Fruit fly (Drosophila melanogaster) whole organism, embryonic: ENCODE measurements around the gene CG5835.
A peak's percentile ranks its signal among the peaks of the same experiment; 100 is the strongest.

Experiments used
- Atf3 ChIP-seq: fragments of 200-800 bp; sonication (Bioruptor generic); optimal IDR thresholded peaks from 3 replicates; lab custom pipeline; 2016; ENCODE audit warnings: missing biosample characterization, missing genetic modification characterization
- Atf6 ChIP-seq: fragments of 200-800 bp; sonication (Bioruptor generic); IDR thresholded peaks from 2 replicates; pipeline ENCODE4 v1.3.6; 2022; ENCODE audit warnings: missing biosample characterization, missing genetic modification characterization
- CG13775 ChIP-seq: fragments of 200-800 bp; sonication (Bioruptor generic); optimal IDR thresholded peaks from 3 replicates; lab custom pipeline; 2017; ENCODE audit warnings: missing biosample characterization, mild to moderate bottlenecking, missing genetic modification characterization
- CG13894 ChIP-seq: fragments of 200-800 bp; sonication (Bioruptor generic); optimal IDR thresholded peaks from 3 replicates; lab custom pipeline; 2018; ENCODE audit warnings: missing biosample characterization, mild to moderate bottlenecking, missing genetic modification characterization, moderate library complexity
- CG14050 ChIP-seq: fragments of 200-800 bp; sonication (Bioruptor generic); IDR thresholded peaks from 3 replicates; pipeline ENCODE4 v1.3.6; 2022; ENCODE audit warnings: missing biosample characterization, missing genetic modification characterization
- CG15073 ChIP-seq: fragments of 200-800 bp; sonication (Bioruptor generic); optimal IDR thresholded peaks from 2 replicates; lab custom pipeline; 2016; ENCODE audit warnings: missing biosample characterization, missing genetic modification characterization
- CG15269 ChIP-seq: fragments of 200-800 bp; sonication (Bioruptor generic); optimal IDR thresholded peaks from 2 replicates; lab custom pipeline; 2018; ENCODE audit warnings: missing biosample characterization, mild to moderate bottlenecking, missing genetic modification characterization, moderate library complexity
- CG1529 ChIP-seq: fragments of 200-800 bp; sonication (Bioruptor generic); optimal IDR thresholded peaks from 3 replicates; lab custom pipeline; 2018; ENCODE audit warnings: missing biosample characterization, missing genetic modification characterization
- CG15601 ChIP-seq: fragments of 200-800 bp; sonication (Bioruptor generic); optimal IDR thresholded peaks from 3 replicates; lab custom pipeline; 2019; ENCODE audit warnings: missing biosample characterization, mild to moderate bottlenecking, missing genetic modification characterization, moderate library complexity
- CG1603 ChIP-seq: fragments of 200-800 bp; sonication (Bioruptor generic); optimal IDR thresholded peaks from 2 replicates; lab custom pipeline; 2019; ENCODE audit warnings: missing biosample characterization, mild to moderate bottlenecking, missing genetic modification characterization, moderate library complexity
- CG31365 ChIP-seq: fragments of 200-800 bp; sonication (Bioruptor generic); optimal IDR thresholded peaks from 2 replicates; lab custom pipeline; 2018; ENCODE audit warnings: missing biosample characterization, mild to moderate bottlenecking, missing genetic modification characterization
- CG34422 ChIP-seq: fragments of 200-800 bp; sonication (Bioruptor generic); IDR thresholded peaks from 3 replicates; pipeline ENCODE4 v1.3.6; 2022; ENCODE audit warnings: missing biosample characterization, missing genetic modification characterization
- CG4328 ChIP-seq: fragments of 200-800 bp; sonication (Bioruptor generic); optimal IDR thresholded peaks from 3 replicates; lab custom pipeline; 2017; ENCODE audit warnings: missing biosample characterization, missing genetic modification reagents, missing genetic modification characterization
- CG4617 ChIP-seq: fragments of 200-800 bp; sonication (Bioruptor generic); optimal IDR thresholded peaks from 3 replicates; lab custom pipeline; 2016; ENCODE audit warnings: missing biosample characterization, missing genetic modification characterization, borderline replicate concordance
- CG6689 ChIP-seq: fragments of 200-800 bp; sonication (Bioruptor generic); IDR thresholded peaks from 2 replicates; pipeline ENCODE4 v1.3.6; 2022; ENCODE audit warnings: missing biosample characterization, missing genetic modification characterization
- CG6854 ChIP-seq: fragments of 200-800 bp; sonication (Bioruptor generic); optimal IDR thresholded peaks from 3 replicates; lab custom pipeline; 2017; ENCODE audit warnings: missing biosample characterization, mild to moderate bottlenecking, missing genetic modification characterization
- CG7963 ChIP-seq: fragments of 200-800 bp; sonication (Bioruptor generic); IDR thresholded peaks from 3 replicates; pipeline ENCODE4 v1.3.6; 2022; ENCODE audit warnings: missing biosample characterization, missing genetic modification characterization; ENCODE audit not compliant: partially characterized antibody
- CG8281 ChIP-seq: fragments of 200-800 bp; sonication (Bioruptor generic); optimal IDR thresholded peaks from 2 replicates; lab custom pipeline; 2018; ENCODE audit warnings: missing biosample characterization, mild to moderate bottlenecking, missing genetic modification characterization, moderate library complexity
- CG8290 ChIP-seq, 3 experiments: fragments of 200-800 bp; sonication (Bioruptor generic); optimal IDR thresholded peaks; 2 replicates each; lab custom pipeline; 2016 to 2019; ENCODE audit warnings: missing biosample characterization in 3 of 3, missing genetic modification characterization in 3 of 3, mild to moderate bottlenecking in 2 of 3, moderate library complexity in 1 of 3
- CG9797 ChIP-seq: fragments of 200-800 bp; sonication (Bioruptor generic); optimal IDR thresholded peaks from 3 replicates; lab custom pipeline; 2018; ENCODE audit warnings: missing biosample characterization, mild to moderate bottlenecking, missing genetic modification characterization
- Camta ChIP-seq: fragments of 200-800 bp; sonication (Bioruptor generic); optimal IDR thresholded peaks from 2 replicates; lab custom pipeline; 2016; ENCODE audit warnings: missing biosample characterization, missing genetic modification characterization
- Chrac-16 ChIP-seq: fragments of 200-800 bp; sonication (Bioruptor generic); optimal IDR thresholded peaks from 3 replicates; lab custom pipeline; 2016; ENCODE audit warnings: missing biosample characterization, missing genetic modification characterization
- Eip74EF ChIP-seq, 2 experiments: fragments of 200-800 bp in 1 of 2; fragments of >200 bp in 1 of 2; sonication (Bioruptor generic) in 1 of 2; optimal IDR thresholded peaks; 2 replicates each; lab custom pipeline; 2017 to 2019; ENCODE audit warnings: missing biosample characterization in 2 of 2, missing genetic modification characterization in 2 of 2, mild to moderate bottlenecking in 1 of 2, moderate library complexity in 1 of 2
- MBD-R2 ChIP-seq: fragments of 200-800 bp; sonication (Bioruptor generic); IDR thresholded peaks from 2 replicates; pipeline ENCODE4 v1.3.6; 2022; ENCODE audit warnings: missing biosample characterization, missing genetic modification characterization
- Ptx1 ChIP-seq: fragments of 200-800 bp; sonication (Bioruptor generic); IDR thresholded peaks from 2 replicates; pipeline ENCODE4 v1.3.6; 2022; ENCODE audit warnings: missing biosample characterization, missing genetic modification characterization
- amos ChIP-seq: fragments of 200-800 bp; sonication (Bioruptor generic); IDR thresholded peaks from 2 replicates; pipeline ENCODE4 v1.3.6; 2022; ENCODE audit warnings: missing biosample characterization, missing genetic modification characterization; ENCODE audit not compliant: partially characterized antibody
- ara ChIP-seq: fragments of 200-800 bp; sonication (Bioruptor generic); IDR thresholded peaks from 2 replicates; pipeline ENCODE4 v1.3.6; 2022; ENCODE audit warnings: missing biosample characterization, missing genetic modification characterization
- ase ChIP-seq: fragments of 200-800 bp; sonication (Bioruptor generic); IDR thresholded peaks from 3 replicates; pipeline ENCODE4 v1.3.6; 2022; ENCODE audit warnings: missing biosample characterization, missing genetic modification characterization
- bab2 ChIP-seq: fragments of 200-800 bp; sonication (Bioruptor generic); optimal IDR thresholded peaks from 2 replicates; lab custom pipeline; 2016; ENCODE audit warnings: missing biosample characterization, missing genetic modification characterization
- bigmax ChIP-seq: fragments of 200-800 bp; sonication (Bioruptor generic); optimal IDR thresholded peaks from 2 replicates; lab custom pipeline; 2018; ENCODE audit warnings: missing biosample characterization, mild to moderate bottlenecking, missing genetic modification characterization
- bowl ChIP-seq: fragments of 200-800 bp; sonication (Bioruptor generic); IDR thresholded peaks from 2 replicates; pipeline ENCODE4 v1.3.6; 2022; ENCODE audit warnings: missing biosample characterization, missing genetic modification characterization
- cad ChIP-seq: fragments of >200 bp; optimal IDR thresholded peaks from 2 replicates; lab custom pipeline; 2017; ENCODE audit warnings: missing biosample characterization, missing genetic modification characterization
- corto ChIP-seq: fragments of 200-800 bp; sonication (Bioruptor generic); optimal IDR thresholded peaks from 2 replicates; lab custom pipeline; 2016; ENCODE audit warnings: missing biosample characterization, mild to moderate bottlenecking, missing genetic modification characterization, moderate library complexity
- danr ChIP-seq: fragments of 200-800 bp; sonication (Bioruptor generic); IDR thresholded peaks from 2 replicates; pipeline ENCODE4 v1.3.6; 2022; ENCODE audit warnings: missing biosample characterization, missing genetic modification characterization
- eve ChIP-seq, 2 experiments: fragments of >200 bp; optimal IDR thresholded peaks; 2 replicates each; lab custom pipeline; 2017; ENCODE audit warnings: missing biosample characterization in 2 of 2, missing genetic modification characterization in 2 of 2
- fd102C ChIP-seq: fragments of 200-800 bp; sonication (Bioruptor generic); optimal IDR thresholded peaks from 2 replicates; lab custom pipeline; 2018; ENCODE audit warnings: missing biosample characterization, mild to moderate bottlenecking, missing genetic modification characterization, moderate library complexity
- klu ChIP-seq: fragments of 200-800 bp; sonication (Bioruptor generic); IDR thresholded peaks from 2 replicates; pipeline ENCODE4 v1.3.6; 2022; ENCODE audit warnings: missing biosample characterization, missing genetic modification characterization
- knrl ChIP-seq: fragments of 200-800 bp; sonication (Bioruptor generic); IDR thresholded peaks from 3 replicates; pipeline ENCODE4 v1.3.6; 2022; ENCODE audit warnings: missing biosample characterization, missing genetic modification characterization; ENCODE audit not compliant: partially characterized antibody
- pan ChIP-seq, 4 experiments: fragments of >200 bp in 3 of 4; fragments of 200-800 bp in 1 of 4; sonication (Bioruptor generic) in 1 of 4; optimal IDR thresholded peaks in 3 of 4; IDR thresholded peaks in 1 of 4; 2 replicates each; pipeline versions ENCODE4 v1.3.6 to Lab custom; 2017 to 2022; ENCODE audit warnings: missing biosample characterization in 2 of 4, missing genetic modification characterization in 2 of 4, mixed read lengths in 1 of 4
- pnt ChIP-seq: fragments of 200-800 bp; sonication (Bioruptor generic); optimal IDR thresholded peaks from 3 replicates; lab custom pipeline; 2016; ENCODE audit warnings: missing biosample characterization, missing genetic modification characterization
- psq ChIP-seq: fragments of 200-800 bp; sonication (Bioruptor generic); optimal IDR thresholded peaks from 2 replicates; lab custom pipeline; 2017; ENCODE audit warnings: missing biosample characterization, missing genetic modification characterization
- sens-2 ChIP-seq: fragments of 200-800 bp; sonication (Bioruptor generic); IDR thresholded peaks from 2 replicates; pipeline ENCODE4 v1.3.6; 2022; ENCODE audit warnings: missing biosample characterization, missing genetic modification characterization
- slou ChIP-seq: fragments of 200-800 bp; sonication (Bioruptor generic); optimal IDR thresholded peaks from 3 replicates; lab custom pipeline; 2016; ENCODE audit warnings: missing biosample characterization, missing genetic modification characterization
- sqz ChIP-seq: fragments of 200-800 bp; sonication (Bioruptor generic); optimal IDR thresholded peaks from 3 replicates; lab custom pipeline; 2018; ENCODE audit warnings: missing biosample characterization, mild to moderate bottlenecking, missing genetic modification characterization
- tx ChIP-seq: fragments of 200-800 bp; sonication (Bioruptor generic); optimal IDR thresholded peaks from 2 replicates; lab custom pipeline; 2016; ENCODE audit warnings: missing biosample characterization, missing genetic modification characterization
- wor ChIP-seq: fragments of 200-800 bp; sonication (Bioruptor generic); IDR thresholded peaks from 2 replicates; pipeline ENCODE4 v1.3.6; 2022; ENCODE audit warnings: missing biosample characterization, missing genetic modification characterization
- zfh1 ChIP-seq: fragments of 200-800 bp; sonication (Bioruptor generic); IDR thresholded peaks from 3 replicates; pipeline ENCODE4 v1.3.6; 2022; ENCODE audit warnings: missing biosample characterization, missing genetic modification characterization
- zfh2 ChIP-seq: fragments of 200-800 bp; sonication (Bioruptor generic); optimal IDR thresholded peaks from 2 replicates; lab custom pipeline; 2016; ENCODE audit warnings: missing biosample characterization, missing genetic modification characterization

CG5835 gene

dm6 chr3R:19156670-19157402 is 3.4 kb upstream of the CG5835 start, which contains the start of gene nanos (continued):
- TF ChIP-seq CG9797 (GFP tag; lab: Kevin White, UChicago) (peak; percentile 58), CG6689 (GFP tag; lab: Robert Waterston, UW) (0 out of 2 replicates have a peak, but pooled peaks have one; percentile 23), ara (GFP tag; lab: Robert Waterston, UW) (peak; percentile 55), CG34422 (GFP tag; lab: Robert Waterston, UW) (peak; percentile 84), ase (GFP tag; lab: Robert Waterston, UW) (no peak), fd102C (GFP tag; lab: Kevin White, UChicago) (no peak), CG7963 (GFP tag; lab: Robert Waterston, UW) (peak; percentile 98), amos (GFP tag; lab: Robert Waterston, UW) (peak; percentile 100), CG8290 (GFP tag; optimal IDR thresholded peaks at IDR 0.05; lab: Kevin White, UChicago) (peak; percentile 69), CG8290 (tag; optimal IDR thresholded peaks at IDR 0.05; lab: Kevin White, UChicago) (peak in 1 of 2 experiments; percentile 90), danr (GFP tag; lab: Robert Waterston, UW) (peak; percentile 16; the same call in 1 of the 2 replicates), MBD-R2 (GFP tag; lab: Robert Waterston, UW) (peak; percentile 94), bigmax (peak; percentile 89), slou (GFP tag; lab: Kevin White, UChicago) (no peak), corto (GFP tag; lab: Kevin White, UChicago) (no peak), CG4617 (GFP tag; lab: Kevin White, UChicago) (peak; percentile 48), eve (GFP tag; optimal IDR thresholded peaks at IDR 0.05; lab: Kevin White, UChicago) (no peak), CG4328 (GFP tag; lab: Kevin White, UChicago) (no peak), CG13775 (GFP tag; lab: Kevin White, UChicago) (peak; percentile 53), bowl (GFP tag; lab: Robert Waterston, UW) (no peak), CG8281 (tag; lab: Kevin White, UChicago) (no peak), wor (GFP tag; lab: Robert Waterston, UW) (no peak), sens-2 (GFP tag; lab: Robert Waterston, UW) (no peak), CG15269 (peak; percentile 24), Atf3 (GFP tag; lab: Kevin White, UChicago) (peak; percentile 7), pan (optimal IDR thresholded peaks at IDR 0.05; lab: Kevin White, UChicago) (no peak), pan (GFP tag; optimal IDR thresholded peaks at IDR 0.05 in 1 of 2, IDR thresholded peaks at IDR 0.05 in 1 of 2) (no peak), pnt (GFP tag; lab: Kevin White, UChicago) (peak; percentile 41), Camta (GFP tag; lab: Kevin White, UChicago) (peak; percentile 28), zfh2 (GFP tag; lab: Kevin White, UChicago) (peak; percentile 83), CG15601 (tag; lab: Kevin White, UChicago) (peak; percentile 29), Chrac-16 (GFP tag; lab: Kevin White, UChicago) (peak; percentile 45), CG1603 (peak; percentile 83), bab2 (no peak), Eip74EF (GFP tag; optimal IDR thresholded peaks at IDR 0.05; lab: Kevin White, UChicago) (no peak), sqz (no peak), zfh1 (GFP tag; lab: Robert Waterston, UW) (peak; percentile 74), tx (GFP tag; lab: Kevin White, UChicago) (peak; percentile 55), CG15073 (GFP tag; lab: Kevin White, UChicago) (no peak), psq (GFP tag; lab: Kevin White, UChicago) (no peak), CG14050 (GFP tag; lab: Robert Waterston, UW) (no peak), CG6854 (GFP tag; lab: Kevin White, UChicago) (no peak), Atf6 (GFP tag; lab: Robert Waterston, UW) (peak; percentile 58; the same call in 1 of the 2 replicates), knrl (GFP tag; lab: Robert Waterston, UW) (peak; percentile 99), cad (no peak), CG31365 (tag; lab: Kevin White, UChicago) (no peak), CG13894 (tag; lab: Kevin White, UChicago) (peak; percentile 56), Ptx1 (GFP tag; lab: Robert Waterston, UW) (peak; percentile 66), CG1529 (GFP tag; lab: Kevin White, UChicago) (peak; percentile 35), klu (GFP tag; lab: Robert Waterston, UW) (peak; percentile 37)
